Worm (Caenorhabditis elegans): ENCODE data around the gene R01E6.7.

DNA sequence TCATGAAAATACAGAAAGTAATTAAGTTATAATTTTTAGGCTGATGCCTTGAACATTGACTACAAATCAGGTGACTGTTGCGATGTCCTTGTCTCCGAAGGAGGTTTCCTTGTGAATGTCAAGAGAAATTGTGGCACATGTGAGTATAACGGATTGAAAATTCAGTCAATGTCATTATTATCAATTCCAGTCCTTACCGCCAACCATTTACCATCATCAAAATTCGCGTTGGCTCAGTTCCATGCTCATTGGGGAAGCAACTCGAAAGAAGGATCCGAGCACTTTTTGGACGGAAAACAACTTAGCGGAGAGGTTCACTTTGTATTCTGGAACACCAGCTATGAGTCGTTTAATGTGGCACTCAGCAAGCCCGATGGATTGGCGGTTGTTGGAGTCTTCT lies 26.4 kb downstream of the R01E6.7 start:
- TF ChIP-seq ama-1 (optimal IDR thresholded peaks at IDR 0.05): peak; percentile 51
- no peak for TF ChIP-seq nhr-28 (tag; optimal IDR thresholded peaks at IDR 0.05)
- TF ChIP-seq nhr-23 (tag; optimal IDR thresholded peaks at IDR 0.05): no peak
- TF ChIP-seq R02D3.7 (tag; optimal IDR thresholded peaks at IDR 0.05): no peak
- no peak for TF ChIP-seq nhr-76 (tag; optimal IDR thresholded peaks at IDR 0.05)
- no peak for TF ChIP-seq nhr-237 (tag; optimal IDR thresholded peaks at IDR 0.05)
- no peak for TF ChIP-seq snpc-4 (tag; optimal IDR thresholded peaks at IDR 0.05)
- TF ChIP-seq nhr-25 (tag; optimal IDR thresholded peaks at IDR 0.05): no peak
- no peak for TF ChIP-seq ztf-4 (tag; optimal IDR thresholded peaks at IDR 0.05)

Measured in whole organism, L3 larva.